Worm (Caenorhabditis elegans): ENCODE results near the gene F14D7.9.
"Not testable (repeated sequence)": the region's sequence is repeated elsewhere in the genome, so short reads cannot be mapped to it uniquely, and the experiment has no call there.

DNA sequence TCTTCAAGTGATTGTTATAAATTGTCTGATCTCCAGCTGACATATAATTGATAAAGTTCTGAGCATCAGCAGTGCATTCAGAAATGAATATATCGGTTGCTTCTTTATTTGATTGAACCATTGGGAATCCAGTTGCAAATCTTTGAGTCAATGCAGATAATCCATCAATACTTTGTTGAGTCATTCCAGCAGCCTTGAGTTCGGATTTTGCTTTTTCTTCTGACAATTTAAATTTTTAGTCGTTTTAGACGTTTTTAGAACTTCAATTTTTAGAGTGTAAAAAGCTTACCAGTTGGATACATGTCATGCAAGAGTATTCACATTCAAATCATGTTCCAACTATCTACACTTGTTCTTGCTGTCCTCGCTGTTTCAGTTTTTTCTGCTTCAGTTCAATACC lies 15.1 kb downstream of the F14D7.9 start, which contains the start of gene F14D7.14:
- not testable (repeated sequence) for TF ChIP-seq dpl-1 (GFP tag; optimal IDR thresholded peaks at IDR 0.05); repo-1 (tag; optimal IDR thresholded peaks at IDR 0.05); snpc-4 (GFP tag; optimal IDR thresholded peaks at IDR 0.05); snpc-4 (tag; optimal IDR thresholded peaks at IDR 0.05); nfya-1 (tag; optimal IDR thresholded peaks at IDR 0.05; ENCODE audit: borderline replicate concordance, insufficient read depth); attf-6 (GFP tag; IDR thresholded peaks at IDR 0.05); ama-1 (optimal IDR thresholded peaks at IDR 0.05); ama-1 (GFP tag; optimal IDR thresholded peaks at IDR 0.05); F39B2.1 (GFP tag; IDR thresholded peaks at IDR 0.05); ceh-40 (GFP tag; IDR thresholded peaks at IDR 0.05); lin-35 (GFP tag; optimal IDR thresholded peaks at IDR 0.05); F22D6.2 (tag; optimal IDR thresholded peaks at IDR 0.05); zim-3 (tag; optimal IDR thresholded peaks at IDR 0.05)
